Fruit fly (Drosophila melanogaster) whole organism, prepupa: Measurements from ENCODE around the gene CG11168.

Source experiments
- Blimp-1 ChIP-seq: fragments of 200-800 bp; sonication (Bioruptor generic); optimal IDR thresholded peaks from 3 replicates; lab custom pipeline; 2017; ENCODE audit warnings: missing biosample characterization, missing genetic modification characterization, mild to moderate bottlenecking, moderate library complexity, missing genetic modification reagents
- CG10631 ChIP-seq: fragments of 200-800 bp; sonication (Bioruptor generic); optimal IDR thresholded peaks from 2 replicates; lab custom pipeline; 2016; ENCODE audit warnings: missing biosample characterization, missing genetic modification characterization
- CG15336 ChIP-seq: fragments of 200-800 bp; sonication (Bioruptor generic); IDR thresholded peaks from 2 replicates; pipeline ENCODE4 v1.3.6; 2022; ENCODE audit warnings: missing biosample characterization, missing genetic modification characterization
- CG16779 ChIP-seq: fragments of 200-800 bp; sonication (Bioruptor generic); optimal IDR thresholded peaks from 3 replicates; lab custom pipeline; 2017; ENCODE audit warnings: missing biosample characterization, mild to moderate bottlenecking, missing genetic modification characterization
- CG3032 ChIP-seq: fragments of 200-800 bp; optimal IDR thresholded peaks from 2 replicates; lab custom pipeline; 2019; ENCODE audit warnings: missing biosample characterization, mild to moderate bottlenecking, missing genetic modification characterization, moderate library complexity
- CG34406 ChIP-seq: fragments of 200-800 bp; sonication (Bioruptor generic); optimal IDR thresholded peaks from 3 replicates; lab custom pipeline; 2016; ENCODE audit warnings: missing biosample characterization, missing genetic modification characterization
- CG3919 ChIP-seq: fragments of 200-800 bp; sonication (Bioruptor generic); optimal IDR thresholded peaks from 3 replicates; lab custom pipeline; 2016; ENCODE audit warnings: missing biosample characterization, missing genetic modification characterization
- CG4318 ChIP-seq: fragments of 200-800 bp; sonication (Bioruptor generic); optimal IDR thresholded peaks from 3 replicates; lab custom pipeline; 2017; ENCODE audit warnings: missing biosample characterization, mild to moderate bottlenecking, missing genetic modification characterization
- CG6163 ChIP-seq: fragments of 200-800 bp; sonication (Bioruptor generic); IDR thresholded peaks from 3 replicates; pipeline ENCODE4 v1.3.6; 2022; ENCODE audit warnings: missing biosample characterization, missing genetic modification characterization
- CG6854 ChIP-seq: fragments of 200-800 bp; sonication (Bioruptor generic); optimal IDR thresholded peaks from 2 replicates; lab custom pipeline; 2017; ENCODE audit warnings: missing biosample characterization, mild to moderate bottlenecking, missing genetic modification characterization
- CG8119 ChIP-seq: fragments of 200-800 bp; sonication (Bioruptor generic); IDR thresholded peaks from 3 replicates; pipeline ENCODE4 v1.3.6; 2022; ENCODE audit warnings: missing biosample characterization, missing genetic modification characterization
- CG8319 ChIP-seq: fragments of 200-800 bp; sonication (Bioruptor generic); optimal IDR thresholded peaks from 3 replicates; lab custom pipeline; 2016; ENCODE audit warnings: missing biosample characterization, missing genetic modification characterization
- CG8632 ChIP-seq: fragments of 200-800 bp; sonication (Bioruptor generic); optimal IDR thresholded peaks from 3 replicates; lab custom pipeline; 2016; ENCODE audit warnings: missing biosample characterization, missing genetic modification characterization
- CG9139 ChIP-seq: fragments of 200-800 bp; sonication (Bioruptor generic); optimal IDR thresholded peaks from 3 replicates; lab custom pipeline; 2017; ENCODE audit warnings: missing biosample characterization, mild to moderate bottlenecking, missing genetic modification characterization
- Eip75B ChIP-seq: fragments of 200-800 bp; sonication (Bioruptor generic); optimal IDR thresholded peaks from 3 replicates; lab custom pipeline; 2016; ENCODE audit warnings: missing biosample characterization, missing genetic modification characterization
- Eip78C ChIP-seq: fragments of 200-800 bp; sonication (Bioruptor generic); peaks from one replicate; lab custom pipeline; 2016; ENCODE audit warnings: missing biosample characterization, missing genetic modification characterization
- Eip93F ChIP-seq: fragments of 200-800 bp; sonication (Bioruptor generic); optimal IDR thresholded peaks from 2 replicates; lab custom pipeline; 2016; ENCODE audit warnings: missing biosample characterization, mild to moderate bottlenecking, missing genetic modification characterization
- Ets21C ChIP-seq: fragments of 200-800 bp; sonication (Bioruptor generic); optimal IDR thresholded peaks from 3 replicates; lab custom pipeline; 2016; ENCODE audit warnings: missing biosample characterization, missing genetic modification characterization
- Ets96B ChIP-seq: fragments of 200-800 bp; optimal IDR thresholded peaks from 2 replicates; lab custom pipeline; 2019; ENCODE audit warnings: missing biosample characterization, mild to moderate bottlenecking, missing genetic modification characterization, moderate library complexity
- Gug ChIP-seq: fragments of 200-800 bp; sonication (Bioruptor generic); IDR thresholded peaks from 2 replicates; pipeline ENCODE4 v1.3.6; 2022; ENCODE audit warnings: missing biosample characterization, missing genetic modification characterization
- Hr4 ChIP-seq: fragments of 200-800 bp; sonication (Bioruptor generic); optimal IDR thresholded peaks from 3 replicates; lab custom pipeline; 2016; ENCODE audit warnings: missing biosample characterization, missing genetic modification characterization
- Met ChIP-seq: fragments of 200-800 bp; sonication (Bioruptor generic); optimal IDR thresholded peaks from 3 replicates; lab custom pipeline; 2016; ENCODE audit warnings: missing biosample characterization, missing genetic modification characterization
- OdsH ChIP-seq: fragments of 200-800 bp; sonication (Bioruptor generic); optimal IDR thresholded peaks from 3 replicates; lab custom pipeline; 2016; ENCODE audit warnings: missing biosample characterization, missing genetic modification characterization
- Smox ChIP-seq: fragments of 200-800 bp; sonication (Bioruptor generic); optimal IDR thresholded peaks from 3 replicates; lab custom pipeline; 2016; ENCODE audit warnings: missing biosample characterization, missing genetic modification characterization
- Sox102F ChIP-seq: fragments of 200-800 bp; sonication (Bioruptor generic); optimal IDR thresholded peaks from 2 replicates; lab custom pipeline; 2016; ENCODE audit warnings: missing biosample characterization, mild to moderate bottlenecking, missing genetic modification characterization
- Sox15 ChIP-seq: fragments of 200-800 bp; sonication (Bioruptor generic); optimal IDR thresholded peaks from 3 replicates; lab custom pipeline; 2016; ENCODE audit warnings: missing biosample characterization, missing genetic modification characterization
- achi ChIP-seq: fragments of 200-800 bp; sonication (Bioruptor generic); optimal IDR thresholded peaks from 3 replicates; lab custom pipeline; 2016; ENCODE audit warnings: missing biosample characterization, missing genetic modification characterization
- cyc ChIP-seq: fragments of 200-800 bp; sonication (Bioruptor generic); optimal IDR thresholded peaks from 3 replicates; lab custom pipeline; 2016; ENCODE audit warnings: missing biosample characterization, missing genetic modification characterization
- dac ChIP-seq: fragments of 200-800 bp; sonication (Bioruptor generic); optimal IDR thresholded peaks from 2 replicates; lab custom pipeline; 2017; ENCODE audit warnings: missing biosample characterization, mild to moderate bottlenecking, missing genetic modification characterization
- dsx ChIP-seq: fragments of 200-800 bp; optimal IDR thresholded peaks from 3 replicates; lab custom pipeline; 2019; ENCODE audit warnings: missing biosample characterization, mild to moderate bottlenecking, missing genetic modification characterization, moderate library complexity; ENCODE audit not compliant: poor library complexity, severe bottlenecking
- eg ChIP-seq: fragments of 200-800 bp; sonication (Bioruptor generic); IDR thresholded peaks from 3 replicates; pipeline ENCODE4 v1.3.6; 2022; ENCODE audit warnings: missing biosample characterization, missing genetic modification characterization
- esn ChIP-seq: fragments of 200-800 bp; sonication (Bioruptor generic); optimal IDR thresholded peaks from 2 replicates; lab custom pipeline; 2016; ENCODE audit warnings: missing biosample characterization, mild to moderate bottlenecking, missing genetic modification characterization, moderate library complexity
- fd59A ChIP-seq: fragments of 200-800 bp; sonication (Bioruptor generic); optimal IDR thresholded peaks from 2 replicates; lab custom pipeline; 2017; ENCODE audit warnings: missing biosample characterization, mild to moderate bottlenecking, missing genetic modification characterization, missing genetic modification reagents
- fd85E ChIP-seq: fragments of 200-800 bp; sonication (Bioruptor generic); optimal IDR thresholded peaks from 3 replicates; lab custom pipeline; 2016; ENCODE audit warnings: missing biosample characterization, missing genetic modification characterization
- fkh ChIP-seq: fragments of 200-800 bp; sonication (Bioruptor generic); optimal IDR thresholded peaks from 3 replicates; lab custom pipeline; 2017; ENCODE audit warnings: missing biosample characterization, mild to moderate bottlenecking, missing genetic modification characterization, moderate library complexity
- salr ChIP-seq, 2 experiments: fragments of 200-800 bp; sonication (Bioruptor generic); optimal IDR thresholded peaks; 3 replicates each; lab custom pipeline; 2016 to 2018; ENCODE audit warnings: missing biosample characterization in 2 of 2, missing genetic modification characterization in 2 of 2, mild to moderate bottlenecking in 1 of 2
- spab ChIP-seq: fragments of 200-800 bp; sonication (Bioruptor generic); optimal IDR thresholded peaks from 2 replicates; lab custom pipeline; 2017; ENCODE audit warnings: missing biosample characterization, mild to moderate bottlenecking, missing genetic modification characterization, missing genetic modification reagents
- svp ChIP-seq: fragments of 200-800 bp; sonication (Bioruptor generic); peaks from one replicate; lab custom pipeline; 2016; ENCODE audit warnings: missing biosample characterization, missing genetic modification characterization
- topi ChIP-seq: fragments of 200-800 bp; sonication (Bioruptor generic); optimal IDR thresholded peaks from 3 replicates; lab custom pipeline; 2016; ENCODE audit warnings: missing biosample characterization, missing genetic modification characterization
- vri ChIP-seq: fragments of 200-800 bp; sonication (Bioruptor generic); optimal IDR thresholded peaks from 3 replicates; lab custom pipeline; 2016; ENCODE audit warnings: missing biosample characterization, mild to moderate bottlenecking, missing genetic modification characterization

CG11168 gene

DNA sequence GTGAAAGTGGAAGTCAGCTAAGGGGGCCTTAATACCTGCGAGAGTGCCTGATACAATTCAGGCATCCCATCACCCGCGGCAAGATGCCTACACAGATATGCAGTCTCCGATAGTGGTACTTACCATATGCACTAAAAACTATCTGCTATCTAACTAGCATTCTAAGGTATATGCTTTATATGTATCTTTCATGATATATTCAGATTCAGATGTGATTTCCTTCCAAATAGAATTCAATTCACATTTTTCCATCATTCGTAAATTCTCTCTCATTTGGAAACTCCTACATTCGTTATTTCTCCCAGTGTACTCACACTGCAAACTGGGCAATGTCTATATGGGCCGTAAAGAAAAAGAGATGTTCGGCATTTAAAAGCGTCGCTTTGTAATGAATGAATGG is 31.4 kb upstream of the CG11168 start (continued):
- TF ChIP-seq Sox102F (peak; percentile 20), Eip75B (GFP tag; lab: Kevin White, UChicago) (peak; percentile 34), CG6163 (GFP tag; lab: Robert Waterston, UW) (peak; percentile 47; the same call in 1 of the 3 replicates), Gug (GFP tag; lab: Robert Waterston, UW) (no peak), Eip78C (peak; percentile 90), CG3919 (GFP tag; lab: Kevin White, UChicago) (peak; percentile 46), Met (no peak), dac (GFP tag; lab: Kevin White, UChicago) (peak; percentile 13), svp (GFP tag; lab: Kevin White, UChicago) (peak; percentile 20), vri (GFP tag; lab: Kevin White, UChicago) (no peak), CG34406 (peak; percentile 63), CG15336 (GFP tag; lab: Robert Waterston, UW) (peak; percentile 68), OdsH (GFP tag; lab: Kevin White, UChicago) (peak; percentile 44), fd59A (GFP tag; lab: Kevin White, UChicago) (no peak), Eip93F (GFP tag; lab: Kevin White, UChicago) (no peak), CG9139 (GFP tag; lab: Kevin White, UChicago) (no peak), CG8632 (GFP tag; lab: Kevin White, UChicago) (peak; percentile 2), Sox15 (GFP tag; lab: Kevin White, UChicago) (peak; percentile 17), topi (no peak), salr (GFP tag; optimal IDR thresholded peaks at IDR 0.05; lab: Kevin White, UChicago) (peak in 1 of 2 experiments; percentile 16), esn (GFP tag; lab: Kevin White, UChicago) (no peak), CG16779 (tag; lab: Kevin White, UChicago) (no peak), Hr4 (GFP tag; lab: Kevin White, UChicago) (peak; percentile 80), CG3032 (tag; lab: Kevin White, UChicago) (no peak), cyc (no peak), CG6854 (GFP tag; lab: Kevin White, UChicago) (no peak), fd85E (GFP tag; lab: Kevin White, UChicago) (no peak), Ets21C (GFP tag; lab: Kevin White, UChicago) (no peak), CG8119 (GFP tag; lab: Robert Waterston, UW) (peak; percentile 41; the same call in 2 of the 3 replicates), achi (GFP tag; lab: Kevin White, UChicago) (peak; percentile 33), dsx (GFP tag; lab: Kevin White, UChicago) (no peak), spab (GFP tag; lab: Kevin White, UChicago) (no peak), Ets96B (tag; lab: Kevin White, UChicago) (no peak)

DNA sequence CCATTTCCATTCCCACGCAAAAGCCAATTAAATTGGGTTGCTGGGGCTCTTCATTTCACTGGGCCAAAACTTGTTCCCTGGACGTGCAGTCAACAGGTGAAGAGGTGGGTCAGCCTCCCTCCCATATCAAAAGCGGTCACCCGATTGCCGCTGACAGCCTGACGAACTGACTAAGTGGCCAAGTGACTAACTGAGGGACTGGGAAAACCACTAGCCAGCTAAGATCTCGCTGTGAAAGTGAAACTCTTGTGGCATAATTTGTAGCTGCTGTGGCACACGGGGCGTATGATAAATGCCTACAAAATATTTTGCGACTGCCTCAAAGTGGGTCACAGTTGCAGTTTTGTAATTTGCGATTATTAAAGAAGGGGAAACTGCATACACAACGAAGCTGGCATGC is 29.5 kb upstream of the CG11168 start:
- TF ChIP-seq Blimp-1 (GFP tag; lab: Kevin White, UChicago) (peak; percentile 51), CG4318 (GFP tag; lab: Kevin White, UChicago) (no peak), CG8319 (GFP tag; lab: Kevin White, UChicago) (no peak), Smox (GFP tag; lab: Kevin White, UChicago) (no peak)

dm6 chr3R:24889303-24889892 is 28.5 kb upstream of the CG11168 start:
- no peak for TF ChIP-seq eg (GFP tag; lab: Robert Waterston, UW)
- TF ChIP-seq Blimp-1 (GFP tag; lab: Kevin White, UChicago), result no peak
- peak; percentile 25 for TF ChIP-seq CG6854 (GFP tag; lab: Kevin White, UChicago)
- TF ChIP-seq Eip93F (GFP tag; lab: Kevin White, UChicago), result no peak
- no peak for TF ChIP-seq CG10631 (GFP tag; lab: Kevin White, UChicago)
- TF ChIP-seq CG3919 (GFP tag; lab: Kevin White, UChicago), result no peak
- peak; percentile 41 for TF ChIP-seq Eip78C
- peak; percentile 30 for TF ChIP-seq fkh (GFP tag; lab: Kevin White, UChicago)
